Worm (Caenorhabditis elegans) whole organism, L4/young adult: ENCODE results near the gene tpi-1.

Source experiments
- W03F9.2 ChIP-seq: fragments of 150-350 bp; optimal IDR thresholded peaks from 2 replicates; lab custom pipeline; 2014; ENCODE audit warnings: missing biosample characterization, missing genetic modification characterization
- dao-5 ChIP-seq: sonication (generic microtip); optimal IDR thresholded peaks from 2 replicates; lab custom pipeline; 2016; ENCODE audit warnings: missing genotype, missing genetic modification characterization, moderate library complexity, missing compliant biosample characterization

ce11 chrII:12053486-12053885 lies 14.5 kb upstream of the tpi-1 start:
- no peak for TF ChIP-seq dao-5 (tag; lab: Kevin White, UChicago)
- TF ChIP-seq W03F9.2 (tag; lab: Kevin White, UChicago): no peak
